Fruit fly (Drosophila melanogaster): ENCODE measurements around the gene lmgA.
A peak's percentile ranks its signal among the peaks of the same experiment; 100 is the strongest.

The lmgA gene

dm6 chr2L:8541469-8542233, 13.2 kb upstream of the lmgA start, which contains the start of gene Sema1a:
Gene Sema1a, plus strand, starts transcription at chr2L:8542147.
- TF ChIP-seq CG16779 (tag; optimal IDR thresholded peaks at IDR 0.05) (peak; percentile 74), net (GFP tag; optimal IDR thresholded peaks at IDR 0.05) (peak; percentile 63), CG6854 (GFP tag; optimal IDR thresholded peaks at IDR 0.05) (peak; percentile 51), svp (GFP tag) (peak; percentile 79), dsx (GFP tag; optimal IDR thresholded peaks at IDR 0.05; ENCODE audit: poor library complexity, severe bottlenecking) (peak; percentile 0), CG11294 (GFP tag; IDR thresholded peaks at IDR 0.05) (no peak; the same call in 1 of the 2 replicates), CG11762 (GFP tag; optimal IDR thresholded peaks at IDR 0.05; ENCODE audit: insufficient read depth) (no peak), CG6163 (GFP tag; IDR thresholded peaks at IDR 0.05) (peak; percentile 72), vri (GFP tag; optimal IDR thresholded peaks at IDR 0.05) (peak; percentile 23), salr (GFP tag; optimal IDR thresholded peaks at IDR 0.05) (peak in 1 of 2 experiments; percentile 12), CG34406 (GFP tag; optimal IDR thresholded peaks at IDR 0.05) (peak; percentile 60), Eip75B (GFP tag; optimal IDR thresholded peaks at IDR 0.05) (peak; percentile 79), CG9139 (GFP tag; optimal IDR thresholded peaks at IDR 0.05) (no peak), CG3032 (tag; optimal IDR thresholded peaks at IDR 0.05) (peak; percentile 21), Met (GFP tag; optimal IDR thresholded peaks at IDR 0.05) (peak; percentile 30), CG8632 (GFP tag; optimal IDR thresholded peaks at IDR 0.05) (peak; percentile 68), Lpt (GFP tag; optimal IDR thresholded peaks at IDR 0.05) (peak; percentile 55), acj6 (GFP tag; optimal IDR thresholded peaks at IDR 0.05) (peak; percentile 29), OdsH (GFP tag; optimal IDR thresholded peaks at IDR 0.05) (peak; percentile 35), Eip93F (GFP tag; optimal IDR thresholded peaks at IDR 0.05) (no peak), spab (GFP tag; optimal IDR thresholded peaks at IDR 0.05) (no peak), Sox102F (GFP tag; optimal IDR thresholded peaks at IDR 0.05) (peak; percentile 75), Ets96B (tag; optimal IDR thresholded peaks at IDR 0.05) (peak; percentile 32), Gug (GFP tag; IDR thresholded peaks at IDR 0.05) (peak; percentile 51), Eip78C (GFP tag) (peak; percentile 77), CG10631 (GFP tag; optimal IDR thresholded peaks at IDR 0.05) (no peak), Hr4 (GFP tag; optimal IDR thresholded peaks at IDR 0.05) (peak; percentile 90), Sox14 (GFP tag; optimal IDR thresholded peaks at IDR 0.05) (peak; percentile 63), CG8319 (GFP tag; optimal IDR thresholded peaks at IDR 0.05) (peak; percentile 11), CG10669 (GFP tag; optimal IDR thresholded peaks at IDR 0.05) (no peak), topi (GFP tag; optimal IDR thresholded peaks at IDR 0.05) (peak; percentile 38), CG6808 (GFP tag; optimal IDR thresholded peaks at IDR 0.05) (peak; percentile 7), Blimp-1 (GFP tag; optimal IDR thresholded peaks at IDR 0.05) (no peak), CG3919 (GFP tag; optimal IDR thresholded peaks at IDR 0.05) (peak; percentile 76), CG4318 (GFP tag; optimal IDR thresholded peaks at IDR 0.05) (peak; percentile 65), cyc (GFP tag; optimal IDR thresholded peaks at IDR 0.05) (peak; percentile 36), fkh (GFP tag; optimal IDR thresholded peaks at IDR 0.05) (peak; percentile 72), lz (GFP tag; optimal IDR thresholded peaks at IDR 0.05) (peak; percentile 42), CG6792 (GFP tag; optimal IDR thresholded peaks at IDR 0.05) (peak; percentile 66), dac (GFP tag; optimal IDR thresholded peaks at IDR 0.05) (peak; percentile 75), esn (GFP tag; optimal IDR thresholded peaks at IDR 0.05) (peak; percentile 58), Sox15 (GFP tag; optimal IDR thresholded peaks at IDR 0.05) (no peak), Hr39 (GFP tag; optimal IDR thresholded peaks at IDR 0.05) (peak; percentile 43), CG8119 (GFP tag; IDR thresholded peaks at IDR 0.05) (peak; percentile 71; the same call in 2 of the 3 replicates), CG1621 (tag; optimal IDR thresholded peaks at IDR 0.05) (no peak), CG7368 (GFP tag; optimal IDR thresholded peaks at IDR 0.05) (peak; percentile 18), Hr38 (GFP tag; optimal IDR thresholded peaks at IDR 0.05) (no peak), fd59A (GFP tag; optimal IDR thresholded peaks at IDR 0.05) (no peak), CG32006 (GFP tag; optimal IDR thresholded peaks at IDR 0.05) (peak; percentile 81), ss (GFP tag; optimal IDR thresholded peaks at IDR 0.05) (peak in 1 of 2 experiments; percentile 39)

Measured in whole organism, prepupa.